Worm (Caenorhabditis elegans) whole organism, young adult: ENCODE results near the gene col-129.

Experiments
- C17E4.6 ChIP-seq: fragments of 200-800 bp; sonication (Bioruptor generic); IDR thresholded peaks from 2 replicates; pipeline ENCODE4 v1.3.6; 2022; ENCODE audit warnings: missing genetic modification reagents, missing genetic modification characterization, missing compliant biosample characterization
- D2030.7 ChIP-seq: fragments of 200-800 bp; sonication (Bioruptor generic); IDR thresholded peaks from 2 replicates; pipeline ENCODE4 v1.3.6; 2022; ENCODE audit warnings: missing genetic modification reagents, missing genetic modification characterization, missing compliant biosample characterization
- F49E8.2 ChIP-seq: sonication (generic microtip); optimal IDR thresholded peaks from 3 replicates; lab custom pipeline; 2017; ENCODE audit warnings: missing genetic modification characterization, mild to moderate bottlenecking, missing compliant biosample characterization, antibody characterized with exemption, moderate library complexity; ENCODE audit not compliant: insufficient read depth
- F52B5.7 ChIP-seq: sonication (generic microtip); optimal IDR thresholded peaks from 2 replicates; lab custom pipeline; 2016; ENCODE audit warnings: mild to moderate bottlenecking, missing genetic modification characterization, missing compliant biosample characterization
- F55B11.4 ChIP-seq: sonication (generic microtip); optimal IDR thresholded peaks from 2 replicates; lab custom pipeline; 2016; ENCODE audit warnings: missing compliant biosample characterization, missing genetic modification characterization, borderline replicate concordance; ENCODE audit not compliant: insufficient read depth
- F57C9.4 ChIP-seq: sonication (generic microtip); optimal IDR thresholded peaks from 2 replicates; lab custom pipeline; 2017; ENCODE audit warnings: mild to moderate bottlenecking, missing genetic modification characterization, missing compliant biosample characterization
- K11D2.4 ChIP-seq: fragments of 200-800 bp; sonication (Bioruptor generic); IDR thresholded peaks from 2 replicates; pipeline ENCODE4 v1.3.6; 2022; ENCODE audit warnings: missing genetic modification reagents, missing genetic modification characterization, missing compliant biosample characterization
- K12H6.12 ChIP-seq: fragments of 200-800 bp; sonication (Bioruptor generic); optimal IDR thresholded peaks from 2 replicates; lab custom pipeline; 2018; ENCODE audit warnings: mild to moderate bottlenecking, missing genetic modification characterization, missing compliant biosample characterization
- T07F8.4 ChIP-seq: sonication (generic microtip); optimal IDR thresholded peaks from 2 replicates; lab custom pipeline; 2016; ENCODE audit warnings: mild to moderate bottlenecking, missing genetic modification characterization, moderate library complexity, missing compliant biosample characterization
- Y53G8AR.9 ChIP-seq: fragments of 200-800 bp; sonication (Bioruptor generic); conservative IDR thresholded peaks from 2 replicates; pipeline ENCODE4 v1.3.6; 2022; ENCODE audit warnings: missing genetic modification reagents, missing genetic modification characterization, missing compliant biosample characterization
- Y95B8A.8 ChIP-seq: fragments of 200-800 bp; sonication (Bioruptor generic); IDR thresholded peaks from 2 replicates; pipeline ENCODE4 v1.3.6; 2022; ENCODE audit warnings: missing genetic modification reagents, missing genetic modification characterization, missing compliant biosample characterization
- ZK185.1 ChIP-seq: sonication (generic microtip); optimal IDR thresholded peaks from 2 replicates; lab custom pipeline; 2016; ENCODE audit warnings: mild to moderate bottlenecking, missing genetic modification characterization, missing compliant biosample characterization; ENCODE audit not compliant: poor library complexity, severe bottlenecking
- aptf-2 ChIP-seq: fragments of 200-800 bp; sonication (Bioruptor generic); conservative IDR thresholded peaks from 2 replicates; pipeline ENCODE4 v1.3.6; 2022; ENCODE audit warnings: missing genetic modification reagents, missing genetic modification characterization, missing compliant biosample characterization
- attf-5 ChIP-seq: fragments of 200-800 bp; sonication (Bioruptor generic); optimal IDR thresholded peaks from 2 replicates; lab custom pipeline; 2018; ENCODE audit warnings: mild to moderate bottlenecking, missing genetic modification characterization, missing compliant biosample characterization
- bed-1 ChIP-seq: fragments of 200-800 bp; sonication (Bioruptor generic); IDR thresholded peaks from 2 replicates; pipeline ENCODE4 v1.3.6; 2022; ENCODE audit warnings: missing genetic modification reagents, missing genetic modification characterization, missing compliant biosample characterization
- ccch-3 ChIP-seq: fragments of 200-800 bp; sonication (Bioruptor generic); optimal IDR thresholded peaks from 2 replicates; lab custom pipeline; 2018; ENCODE audit warnings: mild to moderate bottlenecking, missing genetic modification characterization, missing compliant biosample characterization
- ceh-100 ChIP-seq: fragments of 200-800 bp; sonication (Bioruptor generic); IDR thresholded peaks from 2 replicates; pipeline ENCODE4 v1.3.6; 2022; ENCODE audit warnings: missing genetic modification reagents, missing genetic modification characterization, missing compliant biosample characterization
- ceh-27 ChIP-seq: fragments of 200-800 bp; sonication (Bioruptor generic); optimal IDR thresholded peaks from 2 replicates; lab custom pipeline; 2018; ENCODE audit warnings: mild to moderate bottlenecking, missing genetic modification characterization, moderate library complexity, missing compliant biosample characterization
- dox-1 ChIP-seq: fragments of 200-800 bp; sonication (Bioruptor generic); IDR thresholded peaks from 2 replicates; pipeline ENCODE4 v1.3.6; 2022; ENCODE audit warnings: missing genetic modification reagents, missing genetic modification characterization, missing compliant biosample characterization
- dpff-1 ChIP-seq: sonication (generic microtip); optimal IDR thresholded peaks from 2 replicates; lab custom pipeline; 2017; ENCODE audit warnings: mild to moderate bottlenecking, missing genetic modification characterization, missing compliant biosample characterization
- fkh-3 ChIP-seq: sonication (generic microtip); optimal IDR thresholded peaks from 2 replicates; lab custom pipeline; 2016; ENCODE audit warnings: mild to moderate bottlenecking, missing genetic modification characterization, missing compliant biosample characterization
- gei-17 ChIP-seq: fragments of 200-800 bp; sonication (Bioruptor generic); optimal IDR thresholded peaks from 2 replicates; lab custom pipeline; 2018; ENCODE audit warnings: mild to moderate bottlenecking, missing genetic modification characterization, missing compliant biosample characterization
- him-1 ChIP-seq: sonication (generic microtip); optimal IDR thresholded peaks from 2 replicates; lab custom pipeline; 2016; ENCODE audit warnings: missing genotype, missing genetic modification reagents, missing genetic modification characterization, missing compliant biosample characterization
- hmg-1.2 ChIP-seq: fragments of 200-800 bp; sonication (Bioruptor generic); IDR thresholded peaks from 2 replicates; pipeline ENCODE4 v1.3.6; 2022; ENCODE audit warnings: missing genetic modification reagents, missing genetic modification characterization, missing compliant biosample characterization
- let-526 ChIP-seq: fragments of 200-800 bp; sonication (Bioruptor generic); IDR thresholded peaks from 2 replicates; pipeline ENCODE4 v1.3.6; 2022; ENCODE audit warnings: missing genetic modification reagents, missing genetic modification characterization, missing compliant biosample characterization
- lin-35 ChIP-seq, 3 experiments: fragments of 150-350 bp in 2 of 3; sonication (generic microtip) in 1 of 3; optimal IDR thresholded peaks; 2 replicates each; lab custom pipeline; 2014 to 2018; ENCODE audit warnings: missing biosample characterization in 3 of 3, missing genetic modification characterization in 3 of 3, missing genetic modification reagents in 3 of 3
- lin-40 ChIP-seq: sonication (generic microtip); optimal IDR thresholded peaks from 2 replicates; lab custom pipeline; 2016; ENCODE audit warnings: missing genetic modification characterization, mild to moderate bottlenecking, missing compliant biosample characterization, missing genotype, missing genetic modification reagents
- lin-54 ChIP-seq: fragments of 200-800 bp; sonication (Bioruptor generic); optimal IDR thresholded peaks from 2 replicates; lab custom pipeline; 2018; ENCODE audit warnings: mild to moderate bottlenecking, missing genetic modification characterization, missing compliant biosample characterization
- lsl-1 ChIP-seq: fragments of 200-800 bp; sonication (Bioruptor generic); optimal IDR thresholded peaks from 2 replicates; lab custom pipeline; 2018; ENCODE audit warnings: mild to moderate bottlenecking, missing genetic modification characterization, moderate library complexity, missing compliant biosample characterization
- madf-10 ChIP-seq: sonication (generic microtip); optimal IDR thresholded peaks from 2 replicates; lab custom pipeline; 2016; ENCODE audit warnings: mild to moderate bottlenecking, missing genetic modification characterization, missing compliant biosample characterization
- madf-6 ChIP-seq: fragments of 200-800 bp; sonication (Bioruptor generic); IDR thresholded peaks from 2 replicates; pipeline ENCODE4 v1.3.6; 2022; ENCODE audit warnings: missing genetic modification reagents, missing genetic modification characterization, missing compliant biosample characterization
- madf-8 ChIP-seq: fragments of 200-800 bp; sonication (Bioruptor generic); conservative IDR thresholded peaks from 2 replicates; pipeline ENCODE4 v1.3.6; 2022; ENCODE audit warnings: missing genetic modification reagents, missing genetic modification characterization, missing compliant biosample characterization
- mcd-1 ChIP-seq: fragments of 200-800 bp; sonication (Bioruptor generic); IDR thresholded peaks from 2 replicates; pipeline ENCODE4 v1.3.6; 2022; ENCODE audit warnings: missing genetic modification reagents, missing genetic modification characterization, missing compliant biosample characterization
- mes-4 ChIP-seq: sonication (generic microtip); optimal IDR thresholded peaks from 2 replicates; lab custom pipeline; 2016; ENCODE audit warnings: missing genotype, missing genetic modification characterization, missing compliant biosample characterization
- nfya-1 ChIP-seq: sonication (generic microtip); optimal IDR thresholded peaks from 2 replicates; lab custom pipeline; 2017; ENCODE audit warnings: antibody characterized with exemption, missing compliant biosample characterization, missing genetic modification characterization, borderline replicate concordance; ENCODE audit not compliant: insufficient read depth
- nhr-27 ChIP-seq: fragments of 200-800 bp; sonication (Bioruptor generic); optimal IDR thresholded peaks from 2 replicates; lab custom pipeline; 2018; ENCODE audit warnings: mild to moderate bottlenecking, missing genetic modification characterization, moderate library complexity, missing compliant biosample characterization
- nhr-80 ChIP-seq: sonication (generic microtip); optimal IDR thresholded peaks from 2 replicates; lab custom pipeline; 2016; ENCODE audit warnings: missing genetic modification characterization, missing compliant biosample characterization
- pha-4 ChIP-seq: fragments of 150-350 bp; sonication (generic microtip); optimal IDR thresholded peaks from 2 replicates; lab custom pipeline; 2014; ENCODE audit warnings: missing biosample characterization, missing genetic modification reagents, missing genetic modification characterization
- rcor-1 ChIP-seq: fragments of 200-800 bp; sonication (Bioruptor generic); IDR thresholded peaks from 2 replicates; pipeline ENCODE4 v1.3.6; 2022; ENCODE audit warnings: missing genetic modification reagents, missing genetic modification characterization, missing compliant biosample characterization
- rpc-1 ChIP-seq, 2 experiments: fragments of 150-350 bp in 1 of 2; sonication (generic microtip) in 1 of 2; optimal IDR thresholded peaks; 2 replicates each; lab custom pipeline; 2014 to 2018; ENCODE audit warnings: missing biosample characterization in 1 of 2, missing genetic modification characterization in 1 of 2, missing genetic modification reagents in 1 of 2, missing genotype in 1 of 2
- snpc-4 ChIP-seq, 5 experiments: fragments of 150-350 bp in 1 of 5; sonication (generic microtip) in 4 of 5; optimal IDR thresholded peaks; 2 replicates each; lab custom pipeline; 2014 to 2018; ENCODE audit warnings: missing genetic modification characterization in 5 of 5, missing biosample characterization in 3 of 5, antibody characterized with exemption in 2 of 5, mild to moderate bottlenecking in 2 of 5, missing compliant biosample characterization in 2 of 5, missing genotype in 2 of 5, moderate library complexity in 2 of 5, missing genetic modification reagents in 1 of 5
- somi-1 ChIP-seq: fragments of 200-800 bp; sonication (Bioruptor generic); optimal IDR thresholded peaks from 2 replicates; lab custom pipeline; 2018; ENCODE audit warnings: mild to moderate bottlenecking, missing genetic modification characterization, missing compliant biosample characterization
- unc-130 ChIP-seq: sonication (generic microtip); optimal IDR thresholded peaks from 2 replicates; lab custom pipeline; 2016; ENCODE audit warnings: missing genetic modification reagents, missing genetic modification characterization, missing compliant biosample characterization
- xnd-1 ChIP-seq: sonication (generic microtip); optimal IDR thresholded peaks from 2 replicates; lab custom pipeline; 2016; ENCODE audit warnings: missing genotype, missing genetic modification reagents, missing genetic modification characterization, missing compliant biosample characterization
- zim-3 ChIP-seq: sonication (generic microtip); optimal IDR thresholded peaks from 2 replicates; lab custom pipeline; 2017; ENCODE audit warnings: mild to moderate bottlenecking, missing genetic modification characterization, moderate library complexity, missing compliant biosample characterization
- ztf-22 ChIP-seq: fragments of 200-800 bp; sonication (Bioruptor generic); optimal IDR thresholded peaks from 2 replicates; lab custom pipeline; 2018; ENCODE audit warnings: mild to moderate bottlenecking, missing genetic modification characterization, moderate library complexity, missing compliant biosample characterization
- ztf-6 ChIP-seq: fragments of 200-800 bp; sonication (Bioruptor generic); IDR thresholded peaks from 2 replicates; pipeline ENCODE4 v1.3.6; 2022; ENCODE audit warnings: missing genetic modification reagents, missing genetic modification characterization, missing compliant biosample characterization

col-129 gene

ce11 chrIV:12154195-12154677, 44.0 kb upstream of the col-129 start, which contains the start of gene B0001.7 (continued):
- no peak for TF ChIP-seq gei-17 (GFP tag; lab: Kevin White, UChicago)
- no peak for TF ChIP-seq K11D2.4 (GFP tag; lab: Robert Waterston, UW)
- no peak for TF ChIP-seq ceh-27
- TF ChIP-seq mes-4 (tag; lab: Kevin White, UChicago): no peak
- TF ChIP-seq snpc-4 (GFP tag; optimal IDR thresholded peaks at IDR 0.05; lab: Kevin White, UChicago): no peak
- peak in 1 of 4 experiments; percentile 36 for TF ChIP-seq snpc-4 (tag; optimal IDR thresholded peaks at IDR 0.05; lab: Kevin White, UChicago)
- TF ChIP-seq nfya-1 (tag; lab: Kevin White, UChicago): no peak
- TF ChIP-seq ccch-3 (GFP tag; lab: Kevin White, UChicago): no peak
- TF ChIP-seq ceh-100 (GFP tag; lab: Robert Waterston, UW): no peak
- no peak for TF ChIP-seq ztf-22 (GFP tag; lab: Kevin White, UChicago)
- peak; percentile 90 for TF ChIP-seq lsl-1
- TF ChIP-seq xnd-1 (tag; lab: Kevin White, UChicago): peak; percentile 83
- TF ChIP-seq dox-1 (GFP tag; lab: Robert Waterston, UW): no peak
- no peak for TF ChIP-seq let-526
- no peak for TF ChIP-seq ztf-6 (GFP tag; lab: Robert Waterston, UW)
- no peak for TF ChIP-seq ZK185.1 (tag; lab: Kevin White, UChicago)
- no peak for TF ChIP-seq hmg-1.2 (GFP tag; lab: Robert Waterston, UW)
- no peak for TF ChIP-seq aptf-2 (GFP tag; lab: Robert Waterston, UW)
- no peak for TF ChIP-seq K12H6.12
- TF ChIP-seq madf-6: peak; percentile 88
- TF ChIP-seq bed-1 (GFP tag; lab: Robert Waterston, UW): no peak
- TF ChIP-seq lin-54 (GFP tag; lab: Kevin White, UChicago): peak; percentile 66
- TF ChIP-seq attf-5 (GFP tag; lab: Kevin White, UChicago): no peak
- TF ChIP-seq C17E4.6 (GFP tag; lab: Robert Waterston, UW): no peak
- TF ChIP-seq rcor-1: no peak
- TF ChIP-seq fkh-3 (tag; lab: Kevin White, UChicago): no peak
- no peak for TF ChIP-seq F55B11.4 (tag; lab: Kevin White, UChicago)
- no peak for TF ChIP-seq F52B5.7 (tag; lab: Kevin White, UChicago)
- no peak for TF ChIP-seq dpff-1
- TF ChIP-seq pha-4 (tag; lab: Kevin White, UChicago): no peak
- TF ChIP-seq madf-10 (tag; lab: Kevin White, UChicago): no peak
- no peak for TF ChIP-seq Y53G8AR.9 (GFP tag; lab: Robert Waterston, UW)
- TF ChIP-seq T07F8.4 (tag; lab: Kevin White, UChicago): no peak
- no peak for TF ChIP-seq lin-40 (tag; lab: Kevin White, UChicago)
- TF ChIP-seq F57C9.4 (tag; lab: Kevin White, UChicago): no peak
- TF ChIP-seq lin-35 (GFP tag; optimal IDR thresholded peaks at IDR 0.05; lab: Kevin White, UChicago): no peak
- TF ChIP-seq him-1 (tag; lab: Kevin White, UChicago): no peak
- no peak for TF ChIP-seq F49E8.2 (tag; lab: Kevin White, UChicago)
- TF ChIP-seq nhr-80 (tag; lab: Kevin White, UChicago): no peak
- no peak for TF ChIP-seq rpc-1 (optimal IDR thresholded peaks at IDR 0.05; lab: Kevin White, UChicago)
- TF ChIP-seq rpc-1 (tag; optimal IDR thresholded peaks at IDR 0.05; lab: Kevin White, UChicago): no peak
- TF ChIP-seq D2030.7: peak; percentile 46; the same call in 1 of the 2 replicates
- no peak for TF ChIP-seq somi-1
- TF ChIP-seq nhr-27: no peak
- TF ChIP-seq mcd-1 (GFP tag; lab: Robert Waterston, UW): no peak
- TF ChIP-seq madf-8 (GFP tag; lab: Robert Waterston, UW): peak; percentile 76
- no peak for TF ChIP-seq Y95B8A.8 (GFP tag; lab: Robert Waterston, UW)
- no peak for TF ChIP-seq zim-3 (tag; lab: Kevin White, UChicago)
- no peak for TF ChIP-seq unc-130
